Fruit fly (Drosophila melanogaster): Measurements from ENCODE around the gene narya.

dm6 chrX:19479869-19480326, 5.0 kb downstream of the narya start, which contains the start of the genes Naa15-16 and mRpS14:
- TF ChIP-seq pan (optimal IDR thresholded peaks at IDR 0.05) (no peak), EcR (GFP tag; optimal IDR thresholded peaks at IDR 0.05) (no peak), CG8478 (optimal IDR thresholded peaks at IDR 0.05) (no peak)
